Worm (Caenorhabditis elegans): Measurements from ENCODE around the gene R03H10.2.

The R03H10.2 gene

ce11 chrII:4186364-4186763, 30.8 kb downstream of the R03H10.2 start, which contains the start of gene cpna-1 (continued):
- TF ChIP-seq pros-1 (tag; optimal IDR thresholded peaks at IDR 0.05) (no peak), ceh-48 (tag; optimal IDR thresholded peaks at IDR 0.05) (no peak), ref-2 (tag; optimal IDR thresholded peaks at IDR 0.05) (no peak), che-1 (tag; optimal IDR thresholded peaks at IDR 0.05) (no peak)

ce11 chrII:4194127-4194526, 38.6 kb downstream of the R03H10.2 start, which contains the start of gene mth-2:
Gene mth-2 (minus strand): TSS chrII:4194314.
- TF ChIP-seq tbx-2 (tag; optimal IDR thresholded peaks at IDR 0.05), result no peak
- no peak for TF ChIP-seq ceh-30 (tag; optimal IDR thresholded peaks at IDR 0.05)
- TF ChIP-seq C38D4.7 (GFP tag; optimal IDR thresholded peaks at IDR 0.05), result no peak
- TF ChIP-seq K02D7.2 (tag; optimal IDR thresholded peaks at IDR 0.05), result no peak
- TF ChIP-seq hlh-30 (tag; optimal IDR thresholded peaks at IDR 0.05; ENCODE audit: insufficient read depth), result no peak
- no peak for TF ChIP-seq F13H6.1 (tag; optimal IDR thresholded peaks at IDR 0.05)
- no peak for TF ChIP-seq sdc-2 (tag; optimal IDR thresholded peaks at IDR 0.05)
- TF ChIP-seq ceh-34 (tag; optimal IDR thresholded peaks at IDR 0.05), result no peak
- no peak for TF ChIP-seq che-1 (tag; optimal IDR thresholded peaks at IDR 0.05)
- no peak for TF ChIP-seq hlh-6 (tag; optimal IDR thresholded peaks at IDR 0.05)
- no peak for TF ChIP-seq dve-1 (tag; optimal IDR thresholded peaks at IDR 0.05)

DNA sequence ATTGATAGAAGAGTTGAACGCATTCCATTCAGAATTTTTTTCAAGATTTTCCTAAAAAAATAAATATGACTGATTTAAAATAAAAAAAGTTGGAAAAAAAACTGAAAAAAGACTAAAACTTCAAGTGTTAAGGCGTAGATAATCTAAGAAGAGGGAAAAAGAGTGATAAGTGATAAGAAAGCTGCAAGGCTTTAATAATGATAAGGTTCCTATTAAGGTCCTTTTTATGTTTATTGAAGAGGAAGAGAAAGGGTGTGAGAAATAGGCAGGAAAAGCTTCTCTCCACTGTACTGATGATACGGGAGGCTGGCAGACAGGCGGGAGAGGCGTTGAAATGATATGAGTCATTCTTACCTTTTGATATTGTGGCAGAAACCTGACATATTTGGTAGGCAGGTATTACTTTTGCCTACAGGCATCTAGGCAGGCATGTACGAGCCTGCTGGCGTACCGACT, 48.2 kb downstream of the R03H10.2 start, which contains the start of gene mth-1:
mth-1 (minus strand) TSS at position 51 of the 456 bp plus-strand sequence.
- TF ChIP-seq ets-4 (tag; optimal IDR thresholded peaks at IDR 0.05) (no peak), fax-1 (tag; optimal IDR thresholded peaks at IDR 0.05) (no peak), ceh-30 (tag; optimal IDR thresholded peaks at IDR 0.05) (no peak), ceh-2 (tag; optimal IDR thresholded peaks at IDR 0.05) (no peak), ceh-24 (tag; optimal IDR thresholded peaks at IDR 0.05) (no peak), unc-55 (GFP tag; optimal IDR thresholded peaks at IDR 0.05) (no peak), ceh-45 (GFP tag; IDR thresholded peaks at IDR 0.05) (no peak), ref-2 (tag; optimal IDR thresholded peaks at IDR 0.05) (no peak), K09A11.1 (tag; optimal IDR thresholded peaks at IDR 0.05; ENCODE audit: insufficient read depth) (no peak), fkh-10 (GFP tag; optimal IDR thresholded peaks at IDR 0.05) (no peak), ztf-16 (tag; optimal IDR thresholded peaks at IDR 0.05) (no peak), dmd-4 (tag; optimal IDR thresholded peaks at IDR 0.05; ENCODE audit: borderline replicate concordance) (no peak), nhr-11 (tag; optimal IDR thresholded peaks at IDR 0.05) (no peak), rnt-1 (tag; optimal IDR thresholded peaks at IDR 0.05) (no peak), elt-4 (tag; optimal IDR thresholded peaks at IDR 0.05) (no peak)

ce11 chrII:4209071-4209747, 53.6 kb downstream of the R03H10.2 start, which contains the start of gene F31D5.6:
Gene F31D5.6 (plus strand): TSS chrII:4209697.
- TF ChIP-seq fkh-6 (tag; optimal IDR thresholded peaks at IDR 0.05), result no peak
- no peak for TF ChIP-seq ceh-22 (tag; optimal IDR thresholded peaks at IDR 0.05)
- TF ChIP-seq ref-2 (tag; optimal IDR thresholded peaks at IDR 0.05), result no peak
- TF ChIP-seq ahr-1 (tag; optimal IDR thresholded peaks at IDR 0.05), result no peak
- TF ChIP-seq npax-4 (tag; optimal IDR thresholded peaks at IDR 0.05), result no peak
- no peak for TF ChIP-seq ztf-16 (tag; optimal IDR thresholded peaks at IDR 0.05)
- no peak for TF ChIP-seq mec-3 (tag; optimal IDR thresholded peaks at IDR 0.05; ENCODE audit: borderline replicate concordance)
- TF ChIP-seq sox-4 (tag; optimal IDR thresholded peaks at IDR 0.05), result no peak

DNA sequence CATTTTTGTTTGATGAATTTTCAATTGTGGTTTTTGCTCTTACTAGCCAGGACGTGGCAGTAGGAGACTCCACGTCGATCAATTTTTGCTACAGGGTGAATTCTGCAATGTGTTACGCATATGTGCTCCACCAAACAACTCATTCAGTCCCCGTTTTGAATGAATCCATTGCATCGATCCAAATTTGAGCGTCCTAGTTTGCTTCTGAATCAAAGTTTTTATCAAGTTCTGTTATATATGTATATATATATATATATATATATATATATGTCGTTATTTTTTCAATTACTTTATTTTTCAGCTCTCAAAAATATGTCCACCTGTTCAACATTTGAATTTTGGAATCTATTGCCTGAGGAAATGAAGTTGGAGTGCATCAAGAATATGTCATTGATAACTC, 55.5 kb downstream of the R03H10.2 start, which contains the start of gene F31D5.7:
F31D5.7 (plus strand) TSS at position 301 of the 400 bp plus-strand sequence.
- TF ChIP-seq tbx-7 (tag; optimal IDR thresholded peaks at IDR 0.05), result no peak
- no peak for TF ChIP-seq dve-1 (tag; optimal IDR thresholded peaks at IDR 0.05)
- no peak for TF ChIP-seq dmd-4 (tag; optimal IDR thresholded peaks at IDR 0.05; ENCODE audit: borderline replicate concordance)
- TF ChIP-seq pha-2 (tag; optimal IDR thresholded peaks at IDR 0.05), result no peak
- no peak for TF ChIP-seq unc-86 (tag; optimal IDR thresholded peaks at IDR 0.05)
- no peak for TF ChIP-seq ceh-9 (tag; optimal IDR thresholded peaks at IDR 0.05)

All from whole organism, late embryonic.